Fruit fly (Drosophila melanogaster) whole organism, embryonic: ENCODE measurements around the gene CG31233.

ENCODE experiments used
- Abd-B ChIP-seq: fragments of 200-800 bp; sonication (Bioruptor generic); optimal IDR thresholded peaks from 2 replicates; lab custom pipeline; 2018; ENCODE audit warnings: missing biosample characterization, mild to moderate bottlenecking, missing genetic modification characterization, moderate library complexity
- Antp ChIP-seq: fragments of 200-800 bp; sonication (Bioruptor generic); optimal IDR thresholded peaks from 3 replicates; lab custom pipeline; 2016; ENCODE audit warnings: missing biosample characterization, missing genetic modification characterization
- CG10543 ChIP-seq: fragments of 200-800 bp; sonication (Bioruptor generic); optimal IDR thresholded peaks from 3 replicates; lab custom pipeline; 2017; ENCODE audit warnings: missing biosample characterization, mild to moderate bottlenecking, missing genetic modification characterization, moderate library complexity
- CG10959 ChIP-seq: fragments of 200-800 bp; sonication (Bioruptor generic); IDR thresholded peaks from 2 replicates; pipeline ENCODE4 v1.3.6; 2022; ENCODE audit warnings: missing biosample characterization, missing genetic modification characterization
- CG12104 ChIP-seq: fragments of 200-800 bp; sonication (Bioruptor generic); optimal IDR thresholded peaks from 3 replicates; lab custom pipeline; 2016; ENCODE audit warnings: missing biosample characterization, missing genetic modification characterization
- CG13894 ChIP-seq: fragments of 200-800 bp; sonication (Bioruptor generic); optimal IDR thresholded peaks from 3 replicates; lab custom pipeline; 2018; ENCODE audit warnings: missing biosample characterization, mild to moderate bottlenecking, missing genetic modification characterization, moderate library complexity
- CG14710 ChIP-seq: fragments of 200-800 bp; sonication (Bioruptor generic); optimal IDR thresholded peaks from 3 replicates; lab custom pipeline; 2019; ENCODE audit warnings: missing biosample characterization, mild to moderate bottlenecking, missing genetic modification characterization, moderate library complexity
- CG15479 ChIP-seq: fragments of 200-800 bp; sonication (Bioruptor generic); optimal IDR thresholded peaks from 3 replicates; lab custom pipeline; 2019; ENCODE audit warnings: missing biosample characterization, mild to moderate bottlenecking, missing genetic modification characterization, moderate library complexity
- CG15514 ChIP-seq: fragments of 200-800 bp; sonication (Bioruptor generic); optimal IDR thresholded peaks from 3 replicates; lab custom pipeline; 2017; ENCODE audit warnings: missing biosample characterization, missing genetic modification characterization, mild to moderate bottlenecking, moderate library complexity, missing genetic modification reagents
- CG15696 ChIP-seq: fragments of 200-800 bp; sonication (Bioruptor generic); optimal IDR thresholded peaks from 2 replicates; lab custom pipeline; 2019; ENCODE audit warnings: missing biosample characterization, mild to moderate bottlenecking, missing genetic modification characterization, moderate library complexity
- CG16779 ChIP-seq: fragments of 200-800 bp; sonication (Bioruptor generic); IDR thresholded peaks from 2 replicates; pipeline ENCODE4 v1.3.6; 2022; ENCODE audit warnings: missing biosample characterization, missing genetic modification characterization
- CG17186 ChIP-seq: fragments of 200-800 bp; sonication (Bioruptor generic); optimal IDR thresholded peaks from 3 replicates; lab custom pipeline; 2017; ENCODE audit warnings: missing biosample characterization, missing genetic modification reagents, missing genetic modification characterization
- CG2120 ChIP-seq: fragments of 200-800 bp; sonication (Bioruptor generic); optimal IDR thresholded peaks from 3 replicates; lab custom pipeline; 2016; ENCODE audit warnings: missing biosample characterization, missing genetic modification characterization
- CG2202 ChIP-seq: fragments of 200-800 bp; sonication (Bioruptor generic); optimal IDR thresholded peaks from 2 replicates; lab custom pipeline; 2018; ENCODE audit warnings: missing biosample characterization, mild to moderate bottlenecking, missing genetic modification characterization
- CG3281 ChIP-seq: fragments of 200-800 bp; sonication (Bioruptor generic); optimal IDR thresholded peaks from 3 replicates; lab custom pipeline; 2017; ENCODE audit warnings: missing biosample characterization, mild to moderate bottlenecking, missing genetic modification characterization
- CG6683 ChIP-seq: fragments of 200-800 bp; sonication (Bioruptor generic); optimal IDR thresholded peaks from 2 replicates; lab custom pipeline; 2017; ENCODE audit warnings: missing biosample characterization, mild to moderate bottlenecking, missing genetic modification characterization, missing genetic modification reagents
- CG9727 ChIP-seq: fragments of 200-800 bp; sonication (Bioruptor generic); optimal IDR thresholded peaks from 3 replicates; lab custom pipeline; 2017; ENCODE audit warnings: missing biosample characterization, mild to moderate bottlenecking, missing genetic modification characterization
- CrebB ChIP-seq: fragments of 200-800 bp; sonication (Bioruptor generic); optimal IDR thresholded peaks from 3 replicates; lab custom pipeline; 2018; ENCODE audit warnings: missing biosample characterization, mild to moderate bottlenecking, missing genetic modification characterization
- Dad ChIP-seq: fragments of 200-800 bp; sonication (Bioruptor generic); optimal IDR thresholded peaks from 3 replicates; lab custom pipeline; 2016; ENCODE audit warnings: missing biosample characterization, missing genetic modification characterization
- Dbx ChIP-seq: fragments of 200-800 bp; sonication (Bioruptor generic); IDR thresholded peaks from 3 replicates; pipeline ENCODE4 v1.3.6; 2022; ENCODE audit warnings: missing biosample characterization, missing genetic modification characterization
- Deaf1 ChIP-seq: fragments of 200-800 bp; optimal IDR thresholded peaks from 3 replicates; lab custom pipeline; 2019; ENCODE audit warnings: missing biosample characterization, mild to moderate bottlenecking, missing genetic modification characterization, moderate library complexity
- Dll ChIP-seq: fragments of 200-800 bp; sonication (Bioruptor generic); IDR thresholded peaks from 4 replicates; pipeline ENCODE4 v1.3.6; 2022; ENCODE audit warnings: missing biosample characterization, missing genetic modification characterization; ENCODE audit not compliant: partially characterized antibody
- Gsc ChIP-seq: fragments of 200-800 bp; sonication (Bioruptor generic); IDR thresholded peaks from 2 replicates; pipeline ENCODE4 v1.3.6; 2022; ENCODE audit warnings: missing biosample characterization, missing genetic modification characterization
- Lpt ChIP-seq: fragments of >200 bp; optimal IDR thresholded peaks from 2 replicates; lab custom pipeline; 2018; ENCODE audit warnings: missing biosample characterization, missing genetic modification characterization
- Mad ChIP-seq: fragments of 200-800 bp; sonication (Bioruptor generic); optimal IDR thresholded peaks from 2 replicates; lab custom pipeline; 2016; ENCODE audit warnings: missing biosample characterization, missing genetic modification characterization
- NC2β ChIP-seq: fragments of 200-800 bp; sonication (Bioruptor generic); optimal IDR thresholded peaks from 2 replicates; lab custom pipeline; 2016; ENCODE audit warnings: missing biosample characterization, missing genetic modification characterization
- Nf-YB ChIP-seq: fragments of 200-800 bp; sonication (Bioruptor generic); optimal IDR thresholded peaks from 3 replicates; lab custom pipeline; 2019; ENCODE audit warnings: missing biosample characterization, mild to moderate bottlenecking, missing genetic modification characterization, moderate library complexity
- NfI ChIP-seq: fragments of 200-800 bp; sonication (Bioruptor generic); optimal IDR thresholded peaks from 3 replicates; lab custom pipeline; 2018; ENCODE audit warnings: missing biosample characterization, mild to moderate bottlenecking, missing genetic modification characterization, moderate library complexity
- Oli ChIP-seq: fragments of 200-800 bp; sonication (Bioruptor generic); optimal IDR thresholded peaks from 2 replicates; lab custom pipeline; 2018; ENCODE audit warnings: missing biosample characterization, mild to moderate bottlenecking, missing genetic modification characterization, moderate library complexity
- PHDP ChIP-seq: fragments of 200-800 bp; sonication (Bioruptor generic); optimal IDR thresholded peaks from 3 replicates; lab custom pipeline; 2018; ENCODE audit warnings: missing biosample characterization, mild to moderate bottlenecking, missing genetic modification characterization, moderate library complexity
- Tbp ChIP-seq: fragments of >200 bp; optimal IDR thresholded peaks from 2 replicates; lab custom pipeline; 2018; ENCODE audit warnings: missing biosample characterization, missing genetic modification characterization
- ap ChIP-seq: fragments of 200-800 bp; sonication (Bioruptor generic); IDR thresholded peaks from 2 replicates; pipeline ENCODE4 v1.3.6; 2022; ENCODE audit warnings: missing biosample characterization, missing genetic modification characterization
- da ChIP-seq: fragments of 200-800 bp; sonication (Bioruptor generic); optimal IDR thresholded peaks from 2 replicates; lab custom pipeline; 2016; ENCODE audit warnings: missing biosample characterization, missing genetic modification characterization
- emc ChIP-seq: fragments of 200-800 bp; sonication (Bioruptor generic); optimal IDR thresholded peaks from 2 replicates; lab custom pipeline; 2016; ENCODE audit warnings: missing biosample characterization, missing genetic modification characterization
- exex ChIP-seq: fragments of 200-800 bp; sonication (Bioruptor generic); optimal IDR thresholded peaks from 4 replicates; lab custom pipeline; 2018; ENCODE audit warnings: missing biosample characterization, mild to moderate bottlenecking, missing genetic modification characterization, moderate library complexity
- fd64A ChIP-seq: fragments of 200-800 bp; sonication (Bioruptor generic); optimal IDR thresholded peaks from 3 replicates; lab custom pipeline; 2018; ENCODE audit warnings: missing biosample characterization, mild to moderate bottlenecking, missing genetic modification characterization
- fru ChIP-seq: fragments of >200 bp; optimal IDR thresholded peaks from 2 replicates; lab custom pipeline; 2017
- ken ChIP-seq: fragments of 200-800 bp; sonication (Bioruptor generic); IDR thresholded peaks from 3 replicates; pipeline ENCODE4 v1.3.6; 2022; ENCODE audit warnings: missing biosample characterization, missing genetic modification characterization
- lab ChIP-seq: fragments of 200-800 bp; sonication (Bioruptor generic); optimal IDR thresholded peaks from 3 replicates; lab custom pipeline; 2017; ENCODE audit warnings: missing biosample characterization, missing genetic modification characterization, mild to moderate bottlenecking, moderate library complexity, missing genetic modification reagents
- luna ChIP-seq: fragments of 200-800 bp; sonication (Bioruptor generic); optimal IDR thresholded peaks from 2 replicates; lab custom pipeline; 2016; ENCODE audit warnings: missing biosample characterization, missing genetic modification characterization
- mirr ChIP-seq: fragments of 200-800 bp; sonication (Bioruptor generic); optimal IDR thresholded peaks from 3 replicates; lab custom pipeline; 2018; ENCODE audit warnings: missing biosample characterization, mild to moderate bottlenecking, missing genetic modification characterization
- nmo ChIP-seq: fragments of 200-800 bp; sonication (Bioruptor generic); optimal IDR thresholded peaks from 2 replicates; lab custom pipeline; 2018; ENCODE audit warnings: missing biosample characterization, mild to moderate bottlenecking, missing genetic modification characterization, moderate library complexity
- pita ChIP-seq: fragments of 200-800 bp; sonication (Bioruptor generic); optimal IDR thresholded peaks from 2 replicates; lab custom pipeline; 2017; ENCODE audit warnings: missing biosample characterization, mild to moderate bottlenecking, missing genetic modification characterization
- row ChIP-seq: fragments of 200-800 bp; sonication (Bioruptor generic); IDR thresholded peaks from 3 replicates; pipeline ENCODE4 v1.3.6; 2022; ENCODE audit warnings: missing biosample characterization, missing genetic modification characterization
- sens ChIP-seq: fragments of 200-800 bp; sonication (Bioruptor generic); peaks from one replicate; lab custom pipeline; 2016; ENCODE audit warnings: missing biosample characterization, missing genetic modification characterization
- stwl ChIP-seq: fragments of 200-800 bp; sonication (Bioruptor generic); optimal IDR thresholded peaks from 3 replicates; lab custom pipeline; 2018; ENCODE audit warnings: missing biosample characterization, mild to moderate bottlenecking, missing genetic modification characterization, moderate library complexity
- tap ChIP-seq: fragments of 200-800 bp; optimal IDR thresholded peaks from 3 replicates; lab custom pipeline; 2019; ENCODE audit warnings: missing biosample characterization, mild to moderate bottlenecking, missing genetic modification characterization, moderate library complexity
- tgo ChIP-seq: fragments of 200-800 bp; sonication (Bioruptor generic); IDR thresholded peaks from 3 replicates; pipeline ENCODE4 v1.3.6; 2022; ENCODE audit warnings: missing biosample characterization, missing genetic modification characterization
- tin ChIP-seq: fragments of 200-800 bp; sonication (Bioruptor generic); optimal IDR thresholded peaks from 3 replicates; lab custom pipeline; 2016; ENCODE audit warnings: missing biosample characterization, missing genetic modification characterization
- tup ChIP-seq: fragments of 200-800 bp; sonication (Bioruptor generic); optimal IDR thresholded peaks from 2 replicates; lab custom pipeline; 2016; ENCODE audit warnings: missing biosample characterization, mild to moderate bottlenecking, missing genetic modification characterization, moderate library complexity
- vvl ChIP-seq: fragments of 200-800 bp; sonication (Bioruptor generic); IDR thresholded peaks from 2 replicates; pipeline ENCODE4 v1.3.6; 2022; ENCODE audit warnings: missing biosample characterization, missing genetic modification characterization
- wdn ChIP-seq: fragments of 200-800 bp; sonication (Bioruptor generic); IDR thresholded peaks from 2 replicates; pipeline ENCODE4 v1.3.6; 2022; ENCODE audit warnings: missing biosample characterization, missing genetic modification characterization

The CG31233 gene

dm6 chr3R:21781448-21781847 is 31.8 kb downstream of the CG31233 start (continued):
- peak; percentile 31 for TF ChIP-seq CG12104 (GFP tag; lab: Kevin White, UChicago)
- TF ChIP-seq Mad (GFP tag; lab: Kevin White, UChicago) = peak; percentile 51
- peak; percentile 95 for TF ChIP-seq sens (GFP tag; lab: Kevin White, UChicago)
- no peak for TF ChIP-seq Dbx
- no peak for TF ChIP-seq pita (GFP tag; lab: Kevin White, UChicago)
- TF ChIP-seq Deaf1 (tag; lab: Kevin White, UChicago) = peak; percentile 45
- no peak for TF ChIP-seq exex
- TF ChIP-seq tin (GFP tag; lab: Kevin White, UChicago) = peak; percentile 55
- TF ChIP-seq NfI (GFP tag; lab: Kevin White, UChicago) = peak; percentile 57
- TF ChIP-seq Oli (tag; lab: Kevin White, UChicago) = peak; percentile 78
- TF ChIP-seq stwl = no peak
- peak; percentile 58 for TF ChIP-seq CG14710 (tag; lab: Kevin White, UChicago)
- peak; percentile 68 for TF ChIP-seq CG9727
- TF ChIP-seq lab (GFP tag; lab: Kevin White, UChicago) = peak; percentile 65
- TF ChIP-seq Tbp (GFP tag; lab: Kevin White, UChicago) = no peak
- TF ChIP-seq nmo (GFP tag; lab: Kevin White, UChicago) = peak; percentile 76
- TF ChIP-seq CG15696 (tag; lab: Kevin White, UChicago) = peak; percentile 47
- TF ChIP-seq CG15479 (GFP tag; lab: Kevin White, UChicago) = no peak
- 0 out of 2 replicates have a peak, but pooled peaks have one; percentile 34 for TF ChIP-seq CG10959 (GFP tag; lab: Robert Waterston, UW)
- peak; percentile 47 for TF ChIP-seq tap (tag; lab: Kevin White, UChicago)
- TF ChIP-seq CG2202 (tag; lab: Kevin White, UChicago) = peak; percentile 20
- TF ChIP-seq ken (GFP tag; lab: Robert Waterston, UW) = no peak
- no peak for TF ChIP-seq tup (GFP tag; lab: Kevin White, UChicago)
- peak; percentile 49 for TF ChIP-seq Dad (GFP tag; lab: Kevin White, UChicago)
- peak; percentile 64 for TF ChIP-seq Abd-B (GFP tag; lab: Kevin White, UChicago)
- TF ChIP-seq CG3281 = no peak
- TF ChIP-seq wdn (GFP tag; lab: Robert Waterston, UW) = peak; percentile 49; the same call in 1 of the 2 replicates
- no peak for TF ChIP-seq fru
- TF ChIP-seq Nf-YB = peak; percentile 36
- TF ChIP-seq da (GFP tag; lab: Kevin White, UChicago) = no peak
- peak; percentile 54 for TF ChIP-seq Antp
- TF ChIP-seq NC2β (GFP tag; lab: Kevin White, UChicago) = peak; percentile 31
- peak; percentile 31 for TF ChIP-seq CG15514 (GFP tag; lab: Kevin White, UChicago)
- TF ChIP-seq emc (GFP tag; lab: Kevin White, UChicago) = peak; percentile 3
- TF ChIP-seq Gsc (GFP tag; lab: Robert Waterston, UW) = no peak
- TF ChIP-seq CG6683 = peak; percentile 10
- TF ChIP-seq ap (GFP tag; lab: Robert Waterston, UW) = no peak
- no peak for TF ChIP-seq fd64A (GFP tag; lab: Kevin White, UChicago)
- TF ChIP-seq CG13894 (tag; lab: Kevin White, UChicago) = no peak
- peak; percentile 71 for TF ChIP-seq PHDP (tag; lab: Kevin White, UChicago)
- TF ChIP-seq luna = peak; percentile 34
- no peak for TF ChIP-seq Dll (GFP tag; lab: Robert Waterston, UW)
- TF ChIP-seq CG10543 (GFP tag; lab: Kevin White, UChicago) = peak; percentile 7
- no peak for TF ChIP-seq CG16779 (GFP tag; lab: Robert Waterston, UW)
- TF ChIP-seq CG17186 = no peak
- no peak for TF ChIP-seq mirr (GFP tag; lab: Kevin White, UChicago)
- peak; percentile 82 for TF ChIP-seq tgo (GFP tag; lab: Robert Waterston, UW)
- peak; percentile 83 for TF ChIP-seq row (GFP tag; lab: Robert Waterston, UW)
- TF ChIP-seq CG2120 = peak; percentile 72
- peak; percentile 65 for TF ChIP-seq vvl
- no peak for TF ChIP-seq Lpt (GFP tag; lab: Kevin White, UChicago)
- TF ChIP-seq CrebB (tag; lab: Kevin White, UChicago) = no peak
